Worm (Caenorhabditis elegans): ENCODE data around the gene C05D12.1.

- TF ChIP-seq hmg-4 (GFP tag; optimal IDR thresholded peaks at IDR 0.05) (no peak), ama-1 (optimal IDR thresholded peaks at IDR 0.05) (no peak), pes-1 (GFP tag; IDR thresholded peaks at IDR 0.05) (no peak), ceh-13 (GFP tag; optimal IDR thresholded peaks at IDR 0.05) (no peak), hnd-1 (tag; optimal IDR thresholded peaks at IDR 0.05) (no peak), ceh-36 (tag; optimal IDR thresholded peaks at IDR 0.05) (no peak), tbx-11 (GFP tag; IDR thresholded peaks at IDR 0.05) (no peak), ets-7 (tag; optimal IDR thresholded peaks at IDR 0.05) (no peak), flt-1 (GFP tag; IDR thresholded peaks at IDR 0.05) (no peak), sea-1 (GFP tag; conservative IDR thresholded peaks at IDR 0.05) (no peak), scrt-1 (GFP tag; IDR thresholded peaks at IDR 0.05) (no peak), tra-4 (tag; optimal IDR thresholded peaks at IDR 0.05) (no peak)
These were observed 13.0 kb upstream of the C05D12.1 start for ce11 chrII:11428599-11428998.

Data from whole organism, early embryonic.